Fruit fly (Drosophila melanogaster) whole organism, embryonic: ENCODE results near the gene CG9855.

Experiments
- Aef1 ChIP-seq: fragments of 200-800 bp; sonication (Bioruptor generic); IDR thresholded peaks from 3 replicates; pipeline ENCODE4 v1.3.6; 2022; ENCODE audit warnings: missing biosample characterization, missing genetic modification characterization
- BEAF-32 ChIP-seq: fragments of 200-800 bp; sonication (Bioruptor generic); optimal IDR thresholded peaks from 3 replicates; lab custom pipeline; 2017; ENCODE audit warnings: missing biosample characterization, missing genetic modification characterization, mild to moderate bottlenecking, moderate library complexity, missing genetic modification reagents
- CG10147 ChIP-seq: fragments of 200-800 bp; sonication (Bioruptor generic); optimal IDR thresholded peaks from 2 replicates; lab custom pipeline; 2019; ENCODE audit warnings: missing biosample characterization, mild to moderate bottlenecking, missing genetic modification characterization, moderate library complexity
- CG10267 ChIP-seq: fragments of 200-800 bp; sonication (Bioruptor generic); optimal IDR thresholded peaks from 2 replicates; lab custom pipeline; 2018; ENCODE audit warnings: missing biosample characterization, mild to moderate bottlenecking, missing genetic modification characterization, moderate library complexity
- CG12659 ChIP-seq: fragments of 200-800 bp; sonication (Bioruptor generic); optimal IDR thresholded peaks from 3 replicates; lab custom pipeline; 2017; ENCODE audit warnings: mild to moderate bottlenecking, missing biosample characterization, missing genetic modification reagents, missing genetic modification characterization
- CG13775 ChIP-seq: fragments of 200-800 bp; sonication (Bioruptor generic); optimal IDR thresholded peaks from 3 replicates; lab custom pipeline; 2017; ENCODE audit warnings: missing biosample characterization, mild to moderate bottlenecking, missing genetic modification characterization
- CG14710 ChIP-seq: fragments of 200-800 bp; sonication (Bioruptor generic); optimal IDR thresholded peaks from 3 replicates; lab custom pipeline; 2019; ENCODE audit warnings: missing biosample characterization, mild to moderate bottlenecking, missing genetic modification characterization, moderate library complexity
- CG15269 ChIP-seq: fragments of 200-800 bp; sonication (Bioruptor generic); optimal IDR thresholded peaks from 2 replicates; lab custom pipeline; 2018; ENCODE audit warnings: missing biosample characterization, mild to moderate bottlenecking, missing genetic modification characterization, moderate library complexity
- CG17612 ChIP-seq: fragments of 200-800 bp; sonication (Bioruptor generic); IDR thresholded peaks from 2 replicates; pipeline ENCODE4 v1.3.6; 2022; ENCODE audit warnings: missing biosample characterization, missing genetic modification characterization
- CG18262 ChIP-seq: fragments of 200-800 bp; optimal IDR thresholded peaks from 3 replicates; lab custom pipeline; 2019; ENCODE audit warnings: missing biosample characterization, mild to moderate bottlenecking, missing genetic modification characterization, moderate library complexity
- CG2120 ChIP-seq: fragments of 200-800 bp; sonication (Bioruptor generic); optimal IDR thresholded peaks from 3 replicates; lab custom pipeline; 2016; ENCODE audit warnings: missing biosample characterization, missing genetic modification characterization
- CG4617 ChIP-seq: fragments of 200-800 bp; sonication (Bioruptor generic); optimal IDR thresholded peaks from 3 replicates; lab custom pipeline; 2016; ENCODE audit warnings: missing biosample characterization, missing genetic modification characterization, borderline replicate concordance
- CG6791 ChIP-seq: fragments of 200-800 bp; sonication (Bioruptor generic); IDR thresholded peaks from 3 replicates; pipeline ENCODE4 v1.3.6; 2022; ENCODE audit warnings: missing biosample characterization, missing genetic modification characterization; ENCODE audit not compliant: partially characterized antibody
- CG7839 ChIP-seq: fragments of 200-800 bp; sonication (Bioruptor generic); optimal IDR thresholded peaks from 3 replicates; lab custom pipeline; 2018; ENCODE audit warnings: missing biosample characterization, mild to moderate bottlenecking, missing genetic modification characterization, moderate library complexity
- CG9727 ChIP-seq: fragments of 200-800 bp; sonication (Bioruptor generic); optimal IDR thresholded peaks from 3 replicates; lab custom pipeline; 2017; ENCODE audit warnings: missing biosample characterization, mild to moderate bottlenecking, missing genetic modification characterization
- Camta ChIP-seq: fragments of 200-800 bp; sonication (Bioruptor generic); optimal IDR thresholded peaks from 2 replicates; lab custom pipeline; 2016; ENCODE audit warnings: missing biosample characterization, missing genetic modification characterization
- Dip3 ChIP-seq: fragments of 200-800 bp; sonication (Bioruptor generic); optimal IDR thresholded peaks from 3 replicates; lab custom pipeline; 2016; ENCODE audit warnings: missing biosample characterization, missing genetic modification characterization
- Dll ChIP-seq: fragments of 200-800 bp; sonication (Bioruptor generic); IDR thresholded peaks from 4 replicates; pipeline ENCODE4 v1.3.6; 2022; ENCODE audit warnings: missing biosample characterization, missing genetic modification characterization; ENCODE audit not compliant: partially characterized antibody
- Ets65A ChIP-seq: fragments of 200-800 bp; sonication (Bioruptor generic); peaks from one replicate; lab custom pipeline; 2016; ENCODE audit warnings: missing biosample characterization, missing genetic modification characterization
- MBD-R2 ChIP-seq: fragments of 200-800 bp; sonication (Bioruptor generic); IDR thresholded peaks from 2 replicates; pipeline ENCODE4 v1.3.6; 2022; ENCODE audit warnings: missing biosample characterization, missing genetic modification characterization
- NK7.1 ChIP-seq: fragments of 200-800 bp; sonication (Bioruptor generic); optimal IDR thresholded peaks from 3 replicates; lab custom pipeline; 2016; ENCODE audit warnings: missing biosample characterization, missing genetic modification characterization
- bbx ChIP-seq: fragments of 200-800 bp; sonication (Bioruptor generic); IDR thresholded peaks from 2 replicates; pipeline ENCODE4 v1.3.6; 2022; ENCODE audit warnings: missing biosample characterization, missing genetic modification characterization; ENCODE audit not compliant: partially characterized antibody
- ci ChIP-seq: fragments of 200-800 bp; sonication (Bioruptor generic); IDR thresholded peaks from 3 replicates; pipeline ENCODE4 v1.3.6; 2022; ENCODE audit warnings: missing biosample characterization, missing genetic modification characterization
- dm ChIP-seq: fragments of 200-800 bp; sonication (Bioruptor generic); optimal IDR thresholded peaks from 3 replicates; lab custom pipeline; 2016; ENCODE audit warnings: missing biosample characterization, missing genetic modification characterization
- dmrt99B ChIP-seq: fragments of 200-800 bp; sonication (Bioruptor generic); optimal IDR thresholded peaks from 2 replicates; lab custom pipeline; 2018; ENCODE audit warnings: missing biosample characterization, mild to moderate bottlenecking, missing genetic modification characterization, moderate library complexity
- gfzf ChIP-seq: fragments of 200-800 bp; sonication (Bioruptor generic); optimal IDR thresholded peaks from 2 replicates; lab custom pipeline; 2016; ENCODE audit warnings: missing biosample characterization, mild to moderate bottlenecking, missing genetic modification characterization, moderate library complexity
- grau ChIP-seq: fragments of 200-800 bp; optimal IDR thresholded peaks from 3 replicates; lab custom pipeline; 2019; ENCODE audit warnings: missing biosample characterization, mild to moderate bottlenecking, missing genetic modification characterization, moderate library complexity
- lmd ChIP-seq: fragments of 200-800 bp; sonication (Bioruptor generic); IDR thresholded peaks from 2 replicates; pipeline ENCODE4 v1.3.6; 2022; ENCODE audit warnings: missing biosample characterization, missing genetic modification characterization
- lov ChIP-seq, 2 experiments: fragments of 200-800 bp in 1 of 2; fragments of >200 bp in 1 of 2; sonication (Bioruptor generic) in 1 of 2; IDR thresholded peaks in 1 of 2; optimal IDR thresholded peaks in 1 of 2; 2 replicates in 1 of 2; 3 replicates in 1 of 2; pipeline versions ENCODE4 v1.3.6 to Lab custom; 2017 to 2022; ENCODE audit warnings: missing biosample characterization in 1 of 2, missing genetic modification characterization in 1 of 2
- prd ChIP-seq, 3 experiments: fragments of >200 bp in 2 of 3; fragments of 200-800 bp in 1 of 3; sonication (Bioruptor generic) in 1 of 3; optimal IDR thresholded peaks in 2 of 3; IDR thresholded peaks in 1 of 3; 2 replicates in 2 of 3; 3 replicates in 1 of 3; pipeline versions ENCODE4 v1.3.6 to Lab custom; 2017 to 2022; ENCODE audit warnings: missing biosample characterization in 1 of 3, missing genetic modification characterization in 1 of 3
- pros ChIP-seq: fragments of 200-800 bp; sonication (Bioruptor generic); optimal IDR thresholded peaks from 3 replicates; lab custom pipeline; 2019; ENCODE audit warnings: missing biosample characterization, mild to moderate bottlenecking, missing genetic modification characterization, moderate library complexity
- ranshi ChIP-seq: fragments of 200-800 bp; sonication (Bioruptor generic); IDR thresholded peaks from 2 replicates; pipeline ENCODE4 v1.3.6; 2022; ENCODE audit warnings: missing biosample characterization, missing genetic modification characterization
- slbo ChIP-seq: fragments of 200-800 bp; sonication (Bioruptor generic); IDR thresholded peaks from 2 replicates; pipeline ENCODE4 v1.3.6; 2022; ENCODE audit warnings: missing biosample characterization, missing genetic modification characterization
- sob ChIP-seq: fragments of 200-800 bp; sonication (Bioruptor generic); IDR thresholded peaks from 2 replicates; pipeline ENCODE4 v1.3.6; 2022; ENCODE audit warnings: missing biosample characterization, missing genetic modification characterization
- tll ChIP-seq, 2 experiments: fragments of 200-800 bp in 1 of 2; fragments of >200 bp in 1 of 2; sonication (Bioruptor generic) in 1 of 2; optimal IDR thresholded peaks; 2 replicates each; lab custom pipeline; 2017 to 2019; ENCODE audit warnings: missing biosample characterization in 2 of 2, missing genetic modification characterization in 2 of 2, mild to moderate bottlenecking in 1 of 2, moderate library complexity in 1 of 2
- usp ChIP-seq: fragments of >200 bp; optimal IDR thresholded peaks from 2 replicates; lab custom pipeline; 2017; ENCODE audit warnings: missing biosample characterization, missing genetic modification characterization
- z ChIP-seq: fragments of 200-800 bp; sonication (Bioruptor generic); IDR thresholded peaks from 3 replicates; pipeline ENCODE4 v1.3.6; 2022; ENCODE audit warnings: missing biosample characterization, missing genetic modification characterization

The CG9855 gene

dm6 chr3R:4399810-4400496, 2.3 kb upstream of the CG9855 start (continued):
- TF ChIP-seq CG10147 (peak; percentile 20), CG4617 (peak; percentile 40), dm (peak; percentile 4), z (GFP tag; lab: Robert Waterston, UW) (no peak), CG15269 (tag; lab: Kevin White, UChicago) (peak; percentile 1), grau (tag; lab: Kevin White, UChicago) (peak; percentile 30), bbx (GFP tag; lab: Robert Waterston, UW) (no peak), lmd (peak; percentile 23; the same call in 1 of the 2 replicates), ranshi (GFP tag; lab: Robert Waterston, UW) (0 out of 2 replicates have a peak, but pooled peaks have one; percentile 22), Aef1 (GFP tag; lab: Robert Waterston, UW) (no peak), prd (optimal IDR thresholded peaks at IDR 0.05; lab: Kevin White, UChicago) (no peak), prd (GFP tag; IDR thresholded peaks at IDR 0.05; lab: Robert Waterston, UW) (peak; percentile 48; the same call in 2 of the 3 replicates), dmrt99B (tag; lab: Kevin White, UChicago) (peak; percentile 8), CG13775 (GFP tag; lab: Kevin White, UChicago) (peak; percentile 63), Ets65A (GFP tag; lab: Kevin White, UChicago) (peak; percentile 75), lov (optimal IDR thresholded peaks at IDR 0.05; lab: Kevin White, UChicago) (no peak), lov (GFP tag; IDR thresholded peaks at IDR 0.05; lab: Robert Waterston, UW) (no peak), gfzf (GFP tag; lab: Kevin White, UChicago) (no peak), Dll (GFP tag; lab: Robert Waterston, UW) (0 out of 4 replicates have a peak, but pooled peaks have one; percentile 12), CG10267 (tag; lab: Kevin White, UChicago) (peak; percentile 18), CG9727 (peak; percentile 31), CG18262 (tag; lab: Kevin White, UChicago) (peak; percentile 49), Camta (GFP tag; lab: Kevin White, UChicago) (no peak), CG12659 (peak; percentile 52), BEAF-32 (GFP tag; lab: Kevin White, UChicago) (peak; percentile 55), CG7839 (tag; lab: Kevin White, UChicago) (peak; percentile 45), usp (GFP tag; lab: Kevin White, UChicago) (no peak), CG2120 (GFP tag; lab: Kevin White, UChicago) (peak; percentile 26), sob (GFP tag; lab: Robert Waterston, UW) (0 out of 2 replicates have a peak, but pooled peaks have one; percentile 8), CG6791 (peak; percentile 56; the same call in 2 of the 3 replicates), pros (GFP tag; lab: Kevin White, UChicago) (no peak), ci (GFP tag; lab: Robert Waterston, UW) (peak; percentile 31; the same call in 1 of the 3 replicates), MBD-R2 (GFP tag; lab: Robert Waterston, UW) (peak; percentile 69), CG17612 (GFP tag; lab: Robert Waterston, UW) (no peak), NK7.1 (no peak), tll (GFP tag; optimal IDR thresholded peaks at IDR 0.05; lab: Kevin White, UChicago) (no peak), slbo (GFP tag; lab: Robert Waterston, UW) (peak; percentile 61), CG14710 (peak; percentile 73), Dip3 (GFP tag; lab: Kevin White, UChicago) (peak; percentile 4)
- TF ChIP-seq, all 482 proteins: peak for 108
